Fruit fly (Drosophila melanogaster) whole organism, pupa: Measurements from ENCODE around the gene CG2964.

Experiments
- CG10348 ChIP-seq: fragments of 200-800 bp; sonication (Bioruptor generic); IDR thresholded peaks from 2 replicates; pipeline ENCODE4 v1.3.6; 2022; ENCODE audit warnings: missing biosample characterization, missing genetic modification characterization
- CG12605 ChIP-seq: fragments of 200-800 bp; sonication (Bioruptor generic); IDR thresholded peaks from 2 replicates; pipeline ENCODE4 v1.3.6; 2022; ENCODE audit warnings: missing biosample characterization, missing genetic modification characterization
- CG13204 ChIP-seq: fragments of 200-800 bp; sonication (Bioruptor generic); optimal IDR thresholded peaks from 2 replicates; lab custom pipeline; 2018; ENCODE audit warnings: missing biosample characterization, mild to moderate bottlenecking, missing genetic modification characterization, moderate library complexity
- CG14655 ChIP-seq: fragments of 200-800 bp; sonication (Bioruptor generic); optimal IDR thresholded peaks from 3 replicates; lab custom pipeline; 2017; ENCODE audit warnings: mild to moderate bottlenecking, missing biosample characterization, missing genetic modification reagents, missing genetic modification characterization
- CG15710 ChIP-seq: fragments of 200-800 bp; sonication (Bioruptor generic); optimal IDR thresholded peaks from 2 replicates; lab custom pipeline; 2018; ENCODE audit warnings: missing biosample characterization, mild to moderate bottlenecking, missing genetic modification characterization, moderate library complexity
- CG17806 ChIP-seq: fragments of 200-800 bp; sonication (Bioruptor generic); optimal IDR thresholded peaks from 2 replicates; lab custom pipeline; 2018; ENCODE audit warnings: missing biosample characterization, mild to moderate bottlenecking, missing genetic modification characterization, moderate library complexity
- CG32121 ChIP-seq: fragments of 200-800 bp; sonication (Bioruptor generic); IDR thresholded peaks from 2 replicates; pipeline ENCODE4 v1.3.6; 2022; ENCODE audit warnings: missing biosample characterization, missing genetic modification characterization
- CG34367 ChIP-seq: fragments of 200-800 bp; sonication (Bioruptor generic); optimal IDR thresholded peaks from 2 replicates; lab custom pipeline; 2018; ENCODE audit warnings: missing biosample characterization, mild to moderate bottlenecking, missing genetic modification characterization
- CG4496 ChIP-seq: fragments of 200-800 bp; sonication (Bioruptor generic); IDR thresholded peaks from 3 replicates; pipeline ENCODE4 v1.3.6; 2022; ENCODE audit warnings: missing biosample characterization, missing genetic modification characterization
- CG8159 ChIP-seq: fragments of 200-800 bp; sonication (Bioruptor generic); optimal IDR thresholded peaks from 3 replicates; lab custom pipeline; 2018; ENCODE audit warnings: missing biosample characterization, mild to moderate bottlenecking, missing genetic modification characterization, moderate library complexity
- CG8301 ChIP-seq: fragments of 200-800 bp; sonication (Bioruptor generic); optimal IDR thresholded peaks from 2 replicates; lab custom pipeline; 2018; ENCODE audit warnings: missing biosample characterization, mild to moderate bottlenecking, missing genetic modification characterization
- CG9948 ChIP-seq: fragments of 200-800 bp; sonication (Bioruptor generic); optimal IDR thresholded peaks from 2 replicates; lab custom pipeline; 2018; ENCODE audit warnings: missing biosample characterization, mild to moderate bottlenecking, missing genetic modification characterization, moderate library complexity
- D1 ChIP-seq: fragments of 200-800 bp; sonication (Bioruptor generic); optimal IDR thresholded peaks from 2 replicates; lab custom pipeline; 2018; ENCODE audit warnings: missing biosample characterization, mild to moderate bottlenecking, missing genetic modification characterization, moderate library complexity
- EcR ChIP-seq: fragments of 200-800 bp; sonication (Bioruptor generic); optimal IDR thresholded peaks from 3 replicates; lab custom pipeline; 2019; ENCODE audit warnings: missing biosample characterization, missing genetic modification characterization, mild to moderate bottlenecking, moderate library complexity, missing genetic modification reagents
- Ets98B ChIP-seq: fragments of 200-800 bp; sonication (Bioruptor generic); IDR thresholded peaks from 2 replicates; pipeline ENCODE4 v1.3.6; 2022; ENCODE audit warnings: missing biosample characterization, missing genetic modification characterization
- Pif1A ChIP-seq: fragments of 200-800 bp; sonication (Bioruptor generic); optimal IDR thresholded peaks from 3 replicates; lab custom pipeline; 2016; ENCODE audit warnings: missing biosample characterization, missing genetic modification characterization
- Pif1B ChIP-seq: fragments of 200-800 bp; sonication (Bioruptor generic); optimal IDR thresholded peaks from 3 replicates; lab custom pipeline; 2016; ENCODE audit warnings: missing biosample characterization, missing genetic modification characterization
- Snoo ChIP-seq: fragments of 200-800 bp; sonication (Bioruptor generic); optimal IDR thresholded peaks from 3 replicates; lab custom pipeline; 2017; ENCODE audit warnings: missing biosample characterization, mild to moderate bottlenecking, missing genetic modification characterization, inconsistent platforms
- fd96Ca ChIP-seq: fragments of 200-800 bp; sonication (Bioruptor generic); IDR thresholded peaks from 3 replicates; pipeline ENCODE4 v1.3.6; 2022; ENCODE audit warnings: missing biosample characterization, missing genetic modification characterization
- gl ChIP-seq: fragments of 200-800 bp; sonication (Bioruptor generic); optimal IDR thresholded peaks from 2 replicates; lab custom pipeline; 2018; ENCODE audit warnings: missing biosample characterization, mild to moderate bottlenecking, missing genetic modification characterization
- rn ChIP-seq: fragments of 200-800 bp; sonication (Bioruptor generic); IDR thresholded peaks from 2 replicates; pipeline ENCODE4 v1.3.6; 2022; ENCODE audit warnings: missing biosample characterization, missing genetic modification characterization

Gene CG2964

DNA sequence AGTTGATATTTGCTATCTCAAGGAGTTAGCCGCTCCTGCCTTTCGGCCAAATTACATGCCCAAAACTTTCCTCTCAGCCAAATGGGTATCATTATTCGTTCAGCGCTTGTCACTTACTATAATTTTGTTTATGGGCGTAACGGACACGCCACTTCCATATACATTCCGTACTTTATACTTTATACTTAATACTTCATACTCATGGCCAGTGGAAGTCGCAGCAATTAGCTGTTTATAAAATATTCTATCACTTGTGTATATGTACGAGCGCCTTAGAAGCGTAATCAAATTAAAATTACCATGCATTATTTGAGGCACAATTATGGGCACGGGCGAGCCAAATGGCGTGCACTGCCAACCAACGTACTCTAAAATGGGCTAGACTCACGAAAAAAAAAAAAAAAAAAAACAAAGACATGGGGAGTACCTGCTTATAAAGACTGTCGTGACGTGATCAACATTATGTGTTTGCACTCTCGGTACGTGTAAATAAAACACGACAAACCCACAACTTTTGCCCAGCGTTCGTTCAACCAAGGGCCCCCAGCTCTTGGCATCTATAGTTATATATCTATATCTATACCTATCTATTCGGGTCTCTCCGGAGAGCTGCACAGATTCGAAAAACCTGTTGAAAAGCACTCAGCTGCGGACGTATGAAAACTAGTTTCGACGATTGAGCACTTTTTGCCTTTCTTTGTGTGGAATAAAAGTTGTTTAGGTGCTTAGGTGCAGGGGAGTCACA, 49.1 kb downstream of the CG2964 start:
- TF ChIP-seq CG32121 (0 out of 2 replicates have a peak, but pooled peaks have one; percentile 31), fd96Ca (peak; percentile 25; the same call in 1 of the 3 replicates), CG15710 (no peak), rn (GFP tag; lab: Robert Waterston, UW) (no peak), EcR (GFP tag; lab: Kevin White, UChicago) (peak; percentile 92)

DNA sequence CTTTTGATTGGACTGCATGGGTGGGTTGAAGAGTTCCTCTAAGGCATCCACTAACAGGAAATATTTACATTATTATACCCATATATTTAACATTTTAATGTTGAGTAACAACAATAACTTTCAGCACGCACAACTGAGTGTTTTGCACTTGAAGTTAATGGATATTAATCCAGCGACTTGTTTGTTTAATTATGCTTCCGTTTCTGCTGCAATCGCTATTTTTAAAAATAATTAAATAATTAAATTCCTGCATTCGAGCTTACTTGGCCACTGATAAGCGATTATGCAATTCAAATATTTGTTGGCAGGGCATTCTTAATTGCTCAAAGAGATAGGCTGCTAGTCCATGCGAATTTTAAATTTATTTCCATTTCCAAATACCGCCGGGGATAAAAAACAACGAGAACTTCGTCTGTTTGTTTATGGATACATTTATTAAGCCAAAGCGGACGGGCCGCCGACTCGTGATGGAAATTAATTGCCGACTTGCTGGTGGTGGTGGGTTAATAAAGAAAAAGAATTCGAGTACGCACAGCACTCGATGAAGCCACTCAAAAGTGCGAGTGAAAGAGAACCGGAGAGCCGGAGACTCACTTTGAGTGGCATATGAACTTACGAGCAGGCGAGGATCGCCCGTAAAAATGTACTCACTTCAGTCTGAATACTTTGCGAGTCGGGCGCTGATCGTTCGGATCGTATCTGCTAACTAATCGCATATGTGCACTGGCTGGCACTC, 49.8 kb downstream of the CG2964 start:
- TF ChIP-seq CG9948 (peak; percentile 19), EcR (GFP tag; lab: Kevin White, UChicago) (peak; percentile 20), CG34367 (tag; lab: Kevin White, UChicago) (no peak), Pif1B (GFP tag; lab: Kevin White, UChicago) (peak; percentile 48), Pif1A (GFP tag; lab: Kevin White, UChicago) (peak; percentile 45), CG17806 (peak; percentile 7), CG13204 (no peak), D1 (tag; lab: Kevin White, UChicago) (no peak), CG8159 (tag; lab: Kevin White, UChicago) (peak; percentile 21), CG10348 (GFP tag; lab: Robert Waterston, UW) (no peak), CG8301 (tag; lab: Kevin White, UChicago) (peak; percentile 44), CG14655 (GFP tag; lab: Kevin White, UChicago) (peak; percentile 46), Ets98B (GFP tag; lab: Robert Waterston, UW) (peak; percentile 58), gl (peak; percentile 41), CG12605 (no peak; the same call in 1 of the 2 replicates), fd96Ca (peak; percentile 75), rn (GFP tag; lab: Robert Waterston, UW) (no peak), CG15710 (no peak), CG4496 (peak; percentile 68), Snoo (tag; lab: Kevin White, UChicago) (no peak), CG32121 (peak; percentile 58)

DNA sequence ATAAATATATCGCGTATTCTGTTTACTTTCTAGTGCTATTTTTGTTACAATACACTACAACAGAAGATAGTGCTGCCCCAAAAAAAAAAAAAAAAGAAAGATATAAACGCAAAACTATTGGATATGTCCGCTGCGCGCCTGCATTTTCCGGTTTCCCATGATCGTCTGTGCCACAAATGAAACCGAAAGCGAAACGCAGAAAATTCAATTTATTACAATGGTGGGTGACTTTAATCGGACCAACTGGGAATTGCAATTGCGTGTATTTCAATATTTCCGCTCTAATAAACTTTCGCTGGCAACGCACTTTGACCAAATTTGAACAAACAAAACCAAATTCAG, 50.4 kb downstream of the CG2964 start:
- no peak for TF ChIP-seq CG4496
- no peak for TF ChIP-seq CG9948
- no peak for TF ChIP-seq rn (GFP tag; lab: Robert Waterston, UW)
- TF ChIP-seq CG32121 = no peak
- no peak for TF ChIP-seq Snoo (tag; lab: Kevin White, UChicago)
- no peak for TF ChIP-seq gl
- no peak for TF ChIP-seq CG8159 (tag; lab: Kevin White, UChicago)
- no peak for TF ChIP-seq CG13204
- TF ChIP-seq CG34367 (tag; lab: Kevin White, UChicago) = no peak
- TF ChIP-seq CG15710 = no peak
- no peak for TF ChIP-seq Ets98B (GFP tag; lab: Robert Waterston, UW)
- no peak for TF ChIP-seq CG10348 (GFP tag; lab: Robert Waterston, UW)
- TF ChIP-seq CG14655 (GFP tag; lab: Kevin White, UChicago) = no peak
- TF ChIP-seq fd96Ca = no peak
